Fruit fly (Drosophila melanogaster): ENCODE data around the gene mRpL21.

Gene mRpL21

dm6 chr3L:19230801-19231547, 23.9 kb downstream of the mRpL21 start (continued):
- TF ChIP-seq Aef1 (GFP tag; IDR thresholded peaks at IDR 0.05) (no peak), CG34422 (GFP tag; IDR thresholded peaks at IDR 0.05) (no peak), CG1529 (GFP tag; optimal IDR thresholded peaks at IDR 0.05) (no peak), sens (GFP tag) (peak; percentile 80), Hr39 (optimal IDR thresholded peaks at IDR 0.05) (no peak), CG11093 (GFP tag; IDR thresholded peaks at IDR 0.05) (no peak), Mad (GFP tag; optimal IDR thresholded peaks at IDR 0.05) (peak; percentile 3), CG18619 (GFP tag; optimal IDR thresholded peaks at IDR 0.05) (no peak), CG2678 (tag; optimal IDR thresholded peaks at IDR 0.05) (peak; percentile 63), pnt (GFP tag; optimal IDR thresholded peaks at IDR 0.05) (no peak), insv (GFP tag; optimal IDR thresholded peaks at IDR 0.05) (no peak), CG2116 (GFP tag; optimal IDR thresholded peaks at IDR 0.05) (no peak), NfI (GFP tag; optimal IDR thresholded peaks at IDR 0.05) (no peak), gfzf (GFP tag; optimal IDR thresholded peaks at IDR 0.05) (no peak), nom (GFP tag; optimal IDR thresholded peaks at IDR 0.05) (no peak), ap (GFP tag; IDR thresholded peaks at IDR 0.05) (no peak), Neu2 (GFP tag; optimal IDR thresholded peaks at IDR 0.05; ENCODE audit: borderline replicate concordance) (no peak), H2.0 (GFP tag; IDR thresholded peaks at IDR 0.05) (no peak), sim (GFP tag; IDR thresholded peaks at IDR 0.05) (no peak), Lpt (GFP tag; optimal IDR thresholded peaks at IDR 0.05) (no peak), CG12071 (GFP tag; optimal IDR thresholded peaks at IDR 0.05) (no peak), fd3F (GFP tag; optimal IDR thresholded peaks at IDR 0.05) (no peak), CG6272 (GFP tag; IDR thresholded peaks at IDR 0.05) (no peak), wdn (GFP tag; IDR thresholded peaks at IDR 0.05) (no peak), p53 (GFP tag; optimal IDR thresholded peaks at IDR 0.05) (no peak), Scr (GFP tag; IDR thresholded peaks at IDR 0.05; ENCODE audit: partially characterized antibody) (no peak), CG10366 (GFP tag; IDR thresholded peaks at IDR 0.05) (peak; percentile 23), CG16779 (GFP tag; IDR thresholded peaks at IDR 0.05) (no peak), org-1 (GFP tag; optimal IDR thresholded peaks at IDR 0.05) (peak; percentile 10), lola (GFP tag; optimal IDR thresholded peaks at IDR 0.05) (no peak), btn (GFP tag; optimal IDR thresholded peaks at IDR 0.05) (no peak), Optix (GFP tag; IDR thresholded peaks at IDR 0.05) (no peak), Adf1 (GFP tag; IDR thresholded peaks at IDR 0.05) (no peak), CG10462 (GFP tag; optimal IDR thresholded peaks at IDR 0.05) (no peak), bab2 (GFP tag; optimal IDR thresholded peaks at IDR 0.05) (peak; percentile 4), CG3847 (GFP tag; IDR thresholded peaks at IDR 0.05) (no peak), CG8478 (optimal IDR thresholded peaks at IDR 0.05) (no peak), CG31388 (GFP tag; optimal IDR thresholded peaks at IDR 0.05) (no peak), stc (GFP tag; IDR thresholded peaks at IDR 0.05) (no peak), Sry-β (GFP tag; optimal IDR thresholded peaks at IDR 0.05) (no peak), CG11398 (GFP tag; optimal IDR thresholded peaks at IDR 0.05) (no peak), Stat92E (GFP tag; optimal IDR thresholded peaks at IDR 0.05) (no peak), CG17361 (GFP tag; IDR thresholded peaks at IDR 0.05) (peak; percentile 46; the same call in 1 of the 3 replicates), jigr1 (GFP tag; IDR thresholded peaks at IDR 0.05) (no peak), trh (GFP tag; optimal IDR thresholded peaks at IDR 0.05) (no peak), Deaf1 (tag; optimal IDR thresholded peaks at IDR 0.05) (peak; percentile 30), luna (GFP tag; optimal IDR thresholded peaks at IDR 0.05) (no peak), CG18011 (GFP tag; optimal IDR thresholded peaks at IDR 0.05) (no peak), Hr78 (GFP tag; optimal IDR thresholded peaks at IDR 0.05) (no peak), Lim3 (GFP tag; IDR thresholded peaks at IDR 0.05) (no peak), CG6175 (GFP tag; IDR thresholded peaks at IDR 0.05) (no peak), TFAM (GFP tag; optimal IDR thresholded peaks at IDR 0.05) (no peak)
